Fruit fly (Drosophila melanogaster): ENCODE data around the gene CG8813.

dm6 chr2L:2883703-2884294 lies 14.3 kb downstream of the CG8813 start:
- no peak for TF ChIP-seq Sox102F (GFP tag; optimal IDR thresholded peaks at IDR 0.05)
- no peak for TF ChIP-seq CG6792 (GFP tag; optimal IDR thresholded peaks at IDR 0.05)
- TF ChIP-seq spab (GFP tag; optimal IDR thresholded peaks at IDR 0.05), result no peak
- TF ChIP-seq svp (GFP tag), result peak; percentile 64
- TF ChIP-seq CG6854 (GFP tag; optimal IDR thresholded peaks at IDR 0.05), result no peak
- TF ChIP-seq CG32006 (GFP tag; optimal IDR thresholded peaks at IDR 0.05), result no peak
- no peak for TF ChIP-seq CG10631 (GFP tag; optimal IDR thresholded peaks at IDR 0.05)
- no peak for TF ChIP-seq Hr38 (GFP tag; optimal IDR thresholded peaks at IDR 0.05)
- no peak for TF ChIP-seq achi (GFP tag; optimal IDR thresholded peaks at IDR 0.05)
- no peak for TF ChIP-seq CG11762 (GFP tag; optimal IDR thresholded peaks at IDR 0.05; ENCODE audit: insufficient read depth)
- no peak for TF ChIP-seq Eip93F (GFP tag; optimal IDR thresholded peaks at IDR 0.05)

Data from whole organism, prepupa.